Worm (Caenorhabditis elegans) whole organism, L4 larva: ENCODE results near the gene tbb-1.

ENCODE experiments used
- dve-1 ChIP-seq: sonication (generic microtip); optimal IDR thresholded peaks from 2 replicates; lab custom pipeline; 2017; ENCODE audit warnings: antibody characterized with exemption, mild to moderate bottlenecking, missing genetic modification characterization, missing compliant biosample characterization; ENCODE audit not compliant: insufficient read depth
- fos-1 ChIP-seq: fragments of 150-350 bp; optimal IDR thresholded peaks from 2 replicates; lab custom pipeline; 2014; ENCODE audit warnings: missing biosample characterization, missing genetic modification characterization
- jun-1 ChIP-seq: fragments of 150-350 bp; optimal IDR thresholded peaks from 2 replicates; lab custom pipeline; 2014; ENCODE audit warnings: missing biosample characterization, missing genetic modification reagents, missing genetic modification characterization
- madf-5 ChIP-seq, 2 experiments: fragments of 200-800 bp; sonication (Bioruptor generic); IDR thresholded peaks; 2 replicates each; pipeline ENCODE4 v1.3.6; 2022; ENCODE audit warnings: missing compliant biosample characterization in 2 of 2, missing genetic modification characterization in 2 of 2
- nhr-11 ChIP-seq: fragments of 150-350 bp; optimal IDR thresholded peaks from 2 replicates; lab custom pipeline; 2014; ENCODE audit warnings: missing biosample characterization, missing genetic modification characterization
- snpc-4 ChIP-seq: fragments of 150-350 bp; optimal IDR thresholded peaks from 2 replicates; lab custom pipeline; 2014; ENCODE audit warnings: missing biosample characterization, missing genetic modification characterization
- tag-97 ChIP-seq: fragments of 200-800 bp; sonication (Bioruptor generic); IDR thresholded peaks from 2 replicates; pipeline ENCODE4 v1.3.6; 2022; ENCODE audit warnings: missing genetic modification characterization, missing compliant biosample characterization
- unc-130 ChIP-seq: sonication (generic microtip); optimal IDR thresholded peaks from 2 replicates; lab custom pipeline; 2016; ENCODE audit warnings: missing genetic modification reagents, missing genetic modification characterization, missing compliant biosample characterization
- unc-62 ChIP-seq, 3 experiments: fragments of 150-350 bp in 1 of 3; sonication (generic microtip); optimal IDR thresholded peaks in 2 of 3; peaks in 1 of 3; 1 replicate in 1 of 3; 2 replicates in 2 of 3; lab custom pipeline; 2014 to 2017; ENCODE audit warnings: missing biosample characterization in 3 of 3, missing genetic modification characterization in 3 of 3, missing genetic modification reagents in 3 of 3, missing genotype in 1 of 3
- zag-1 ChIP-seq: fragments of 150-350 bp; optimal IDR thresholded peaks from 2 replicates; lab custom pipeline; 2014; ENCODE audit warnings: missing biosample characterization, missing genetic modification characterization

DNA sequence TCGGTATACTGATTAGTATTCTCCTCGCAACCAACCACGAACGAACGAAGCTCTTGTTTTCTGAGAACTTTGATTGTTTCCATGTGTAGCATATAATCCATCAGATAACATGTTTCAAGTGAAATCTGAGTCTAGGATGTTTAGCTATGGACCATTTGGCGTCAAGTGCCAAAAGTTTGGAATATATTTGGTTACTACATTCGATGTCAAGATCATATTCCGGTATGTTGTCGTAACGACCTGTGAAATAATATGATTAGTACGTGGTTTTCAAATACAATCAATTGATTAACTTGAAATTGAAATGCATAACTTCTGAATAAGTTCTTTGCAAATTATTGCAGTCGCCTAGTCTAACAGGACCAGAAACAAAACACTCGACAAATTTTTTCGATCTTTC is 51.2 kb downstream of the tbb-1 start, which contains the start of gene Y39A1A.17:
- no peak for TF ChIP-seq jun-1 (tag; lab: Kevin White, UChicago)
- TF ChIP-seq fos-1 (tag; lab: Kevin White, UChicago): no peak
- TF ChIP-seq madf-5 (GFP tag; IDR thresholded peaks at IDR 0.05; lab: Robert Waterston, UW): no peak
- no peak for TF ChIP-seq tag-97 (GFP tag; lab: Robert Waterston, UW)
- no peak for TF ChIP-seq dve-1 (tag; lab: Kevin White, UChicago)
- no peak for TF ChIP-seq unc-62 (GFP tag; optimal IDR thresholded peaks at IDR 0.05 in 1 of 2; lab: Kevin White, UChicago)
- no peak for TF ChIP-seq unc-62 (tag; optimal IDR thresholded peaks at IDR 0.05; lab: Kevin White, UChicago)
- no peak for TF ChIP-seq unc-130
- no peak for TF ChIP-seq zag-1
- TF ChIP-seq snpc-4 (tag; lab: Kevin White, UChicago): no peak
- TF ChIP-seq nhr-11 (tag; lab: Kevin White, UChicago): no peak
